Worm (Caenorhabditis elegans) whole organism, L4 larva: ENCODE measurements around the gene nhr-58.

Experiments
- F37D6.2 ChIP-seq: sonication (generic microtip); optimal IDR thresholded peaks from 2 replicates; lab custom pipeline; 2016; ENCODE audit warnings: mild to moderate bottlenecking, missing genetic modification characterization, missing compliant biosample characterization
- T20F7.1 ChIP-seq: fragments of 200-800 bp; sonication (Bioruptor generic); optimal IDR thresholded peaks from 2 replicates; lab custom pipeline; 2018; ENCODE audit warnings: mild to moderate bottlenecking, missing genetic modification characterization, missing compliant biosample characterization
- Y48G9A.11 ChIP-seq: fragments of 200-800 bp; sonication (Bioruptor generic); IDR thresholded peaks from 2 replicates; pipeline ENCODE4 v1.3.6; 2022; ENCODE audit warnings: missing genetic modification reagents, missing genetic modification characterization, missing compliant biosample characterization
- Y5F2A.4 ChIP-seq: fragments of 200-800 bp; sonication (Bioruptor generic); optimal IDR thresholded peaks from 2 replicates; lab custom pipeline; 2018; ENCODE audit warnings: mild to moderate bottlenecking, missing genetic modification characterization, missing compliant biosample characterization
- Y75B8A.6 ChIP-seq: fragments of 200-800 bp; sonication (Bioruptor generic); IDR thresholded peaks from 2 replicates; pipeline ENCODE4 v1.3.6; 2022; ENCODE audit warnings: missing genetic modification reagents, missing genetic modification characterization, missing compliant biosample characterization
- ZK546.5 ChIP-seq, 2 experiments: sonication (generic microtip); optimal IDR thresholded peaks; 2 replicates each; lab custom pipeline; 2017; ENCODE audit warnings: missing biosample characterization in 2 of 2, missing genetic modification characterization in 2 of 2
- arid-1 ChIP-seq: fragments of 200-800 bp; sonication (Bioruptor generic); conservative IDR thresholded peaks from 2 replicates; pipeline ENCODE4 v1.3.6; 2022; ENCODE audit warnings: missing genetic modification reagents, missing genetic modification characterization, missing compliant biosample characterization
- ceh-32 ChIP-seq: sonication (generic microtip); optimal IDR thresholded peaks from 2 replicates; lab custom pipeline; 2016; ENCODE audit warnings: mild to moderate bottlenecking, missing genetic modification characterization, missing compliant biosample characterization; ENCODE audit not compliant: poor library complexity
- daf-16 ChIP-seq, 3 experiments: sonication (generic microtip); optimal IDR thresholded peaks; 2 replicates each; lab custom pipeline; 2016 to 2017; ENCODE audit warnings: missing genetic modification characterization in 3 of 3, missing genetic modification reagents in 3 of 3, mild to moderate bottlenecking in 2 of 3, missing compliant biosample characterization in 2 of 3, missing biosample characterization in 1 of 3, moderate library complexity in 1 of 3
- daf-8 ChIP-seq: fragments of 200-800 bp; sonication (Bioruptor generic); IDR thresholded peaks from 2 replicates; pipeline ENCODE4 v1.3.6; 2022; ENCODE audit warnings: missing genetic modification characterization, missing compliant biosample characterization
- dmd-6 ChIP-seq: fragments of 200-800 bp; sonication (Bioruptor generic); IDR thresholded peaks from 2 replicates; pipeline ENCODE4 v1.3.6; 2022; ENCODE audit warnings: missing genetic modification reagents, missing genetic modification characterization, missing compliant biosample characterization
- egl-27 ChIP-seq: sonication (generic microtip); optimal IDR thresholded peaks from 3 replicates; lab custom pipeline; 2017; ENCODE audit warnings: missing biosample characterization, missing genetic modification reagents, missing genetic modification characterization
- gei-8 ChIP-seq: fragments of 200-800 bp; sonication (Bioruptor generic); optimal IDR thresholded peaks from 2 replicates; lab custom pipeline; 2018; ENCODE audit warnings: mild to moderate bottlenecking, missing genetic modification characterization, missing compliant biosample characterization
- hlh-30 ChIP-seq: sonication (generic microtip); optimal IDR thresholded peaks from 2 replicates; lab custom pipeline; 2017; ENCODE audit warnings: antibody characterized with exemption, mild to moderate bottlenecking, missing genetic modification characterization, missing compliant biosample characterization; ENCODE audit not compliant: insufficient read depth
- hmg-1.1 ChIP-seq: fragments of 200-800 bp; sonication (Bioruptor generic); IDR thresholded peaks from 2 replicates; pipeline ENCODE4 v1.3.6; 2022; ENCODE audit warnings: missing genetic modification reagents, missing genetic modification characterization, missing compliant biosample characterization
- jun-1 ChIP-seq: fragments of 150-350 bp; optimal IDR thresholded peaks from 2 replicates; lab custom pipeline; 2014; ENCODE audit warnings: missing biosample characterization, missing genetic modification reagents, missing genetic modification characterization
- lim-7 ChIP-seq: fragments of 200-800 bp; sonication (Bioruptor generic); IDR thresholded peaks from 2 replicates; pipeline ENCODE4 v1.3.6; 2022; ENCODE audit warnings: missing genetic modification characterization, missing compliant biosample characterization
- lin-38 ChIP-seq: fragments of 200-800 bp; sonication (Bioruptor generic); IDR thresholded peaks from 2 replicates; pipeline ENCODE4 v1.3.6; 2022; ENCODE audit warnings: missing genetic modification reagents, missing genetic modification characterization, missing compliant biosample characterization
- lir-3 ChIP-seq: sonication (generic microtip); optimal IDR thresholded peaks from 2 replicates; lab custom pipeline; 2016; ENCODE audit warnings: mild to moderate bottlenecking, missing genetic modification characterization, missing compliant biosample characterization
- mdl-1 ChIP-seq, 2 experiments: fragments of 150-350 bp in 1 of 2; sonication (generic microtip) in 1 of 2; optimal IDR thresholded peaks; 2 replicates each; lab custom pipeline; 2014 to 2017; ENCODE audit warnings: missing biosample characterization in 2 of 2, missing genetic modification characterization in 2 of 2
- mep-1 ChIP-seq: fragments of 150-350 bp; sonication (generic microtip); optimal IDR thresholded peaks from 3 replicates; lab custom pipeline; 2014; ENCODE audit warnings: missing biosample characterization, missing genetic modification characterization
- nhr-10 ChIP-seq: fragments of 150-350 bp; optimal IDR thresholded peaks from 2 replicates; lab custom pipeline; 2014; ENCODE audit warnings: missing biosample characterization, missing genetic modification characterization
- nhr-102 ChIP-seq: sonication (generic microtip); optimal IDR thresholded peaks from 2 replicates; lab custom pipeline; 2016; ENCODE audit warnings: mild to moderate bottlenecking, missing genetic modification characterization, moderate library complexity, missing compliant biosample characterization
- nhr-28 ChIP-seq: fragments of 150-350 bp; optimal IDR thresholded peaks from 2 replicates; lab custom pipeline; 2014; ENCODE audit warnings: missing biosample characterization, missing genetic modification characterization
- nhr-48 ChIP-seq: sonication (generic microtip); optimal IDR thresholded peaks from 2 replicates; lab custom pipeline; 2016; ENCODE audit warnings: mild to moderate bottlenecking, missing genetic modification characterization, missing compliant biosample characterization
- nhr-76 ChIP-seq: fragments of 150-350 bp; optimal IDR thresholded peaks from 2 replicates; lab custom pipeline; 2014; ENCODE audit warnings: missing biosample characterization, missing genetic modification characterization
- pha-4 ChIP-seq, 2 experiments: fragments of 150-350 bp in 1 of 2; fragments of 200-800 bp in 1 of 2; sonication (Bioruptor generic) in 1 of 2; IDR thresholded peaks in 1 of 2; optimal IDR thresholded peaks in 1 of 2; 2 replicates each; pipeline versions ENCODE4 v1.3.6 to Lab custom; 2014 to 2022; ENCODE audit warnings: missing genetic modification characterization in 2 of 2, missing genetic modification reagents in 2 of 2, missing biosample characterization in 1 of 2, missing compliant biosample characterization in 1 of 2
- php-3 ChIP-seq: fragments of 200-800 bp; sonication (Bioruptor generic); IDR thresholded peaks from 2 replicates; pipeline ENCODE4 v1.3.6; 2022; ENCODE audit warnings: missing genetic modification reagents, missing genetic modification characterization, missing compliant biosample characterization
- pqm-1 ChIP-seq: sonication (generic microtip); optimal IDR thresholded peaks from 2 replicates; lab custom pipeline; 2017; ENCODE audit warnings: missing biosample characterization, missing genetic modification characterization
- skn-1 ChIP-seq: fragments of 150-350 bp; optimal IDR thresholded peaks from 2 replicates; lab custom pipeline; 2014; ENCODE audit warnings: missing biosample characterization, missing genetic modification characterization
- unc-62 ChIP-seq, 3 experiments: fragments of 150-350 bp in 1 of 3; sonication (generic microtip); optimal IDR thresholded peaks in 2 of 3; peaks in 1 of 3; 1 replicate in 1 of 3; 2 replicates in 2 of 3; lab custom pipeline; 2014 to 2017; ENCODE audit warnings: missing biosample characterization in 3 of 3, missing genetic modification characterization in 3 of 3, missing genetic modification reagents in 3 of 3, missing genotype in 1 of 3
- zag-1 ChIP-seq: fragments of 150-350 bp; optimal IDR thresholded peaks from 2 replicates; lab custom pipeline; 2014; ENCODE audit warnings: missing biosample characterization, missing genetic modification characterization
- zip-11 ChIP-seq: fragments of 200-800 bp; sonication (Bioruptor generic); IDR thresholded peaks from 2 replicates; pipeline ENCODE4 v1.3.6; 2022; ENCODE audit warnings: missing genetic modification characterization, missing compliant biosample characterization
- zip-2 ChIP-seq: fragments of 150-350 bp; optimal IDR thresholded peaks from 2 replicates; lab custom pipeline; 2014; ENCODE audit warnings: missing biosample characterization, missing genetic modification characterization

Gene nhr-58

ce11 chrV:519445-519844, 12.6 kb upstream of the nhr-58 start, which contains the start of gene nhr-210:
Gene nhr-210 (minus strand): TSS chrV:519545.
- no peak for TF ChIP-seq lim-7 (GFP tag; lab: Robert Waterston, UW)
- TF ChIP-seq nhr-28 (tag; lab: Kevin White, UChicago) = peak; percentile 36
- no peak for TF ChIP-seq daf-8 (GFP tag; lab: Robert Waterston, UW)
- TF ChIP-seq pqm-1 = peak; percentile 12
- no peak for TF ChIP-seq hmg-1.1 (GFP tag; lab: Robert Waterston, UW)
- TF ChIP-seq egl-27 (tag; lab: Kevin White, UChicago) = no peak
- TF ChIP-seq Y48G9A.11 (GFP tag; lab: Robert Waterston, UW) = no peak
- TF ChIP-seq nhr-102 (tag; lab: Kevin White, UChicago) = peak; percentile 77
- TF ChIP-seq nhr-76 (tag; lab: Kevin White, UChicago) = no peak
- TF ChIP-seq Y75B8A.6 (GFP tag; lab: Robert Waterston, UW) = no peak
- TF ChIP-seq arid-1 = no peak
- TF ChIP-seq ZK546.5 (tag; optimal IDR thresholded peaks at IDR 0.05; lab: Kevin White, UChicago) = no peak

- TF ChIP-seq lin-38 (GFP tag; lab: Robert Waterston, UW) (no peak), mdl-1 (tag; optimal IDR thresholded peaks at IDR 0.05; lab: Kevin White, UChicago) (no peak), zip-11 (GFP tag; lab: Robert Waterston, UW) (no peak), zip-2 (no peak), nhr-48 (tag; lab: Kevin White, UChicago) (no peak)
These were observed 10.5 kb upstream of the nhr-58 start, which contains the start of gene srw-107 for ce11 chrV:521517-521916. Gene srw-107 (minus strand): TSS chrV:521617.

DNA sequence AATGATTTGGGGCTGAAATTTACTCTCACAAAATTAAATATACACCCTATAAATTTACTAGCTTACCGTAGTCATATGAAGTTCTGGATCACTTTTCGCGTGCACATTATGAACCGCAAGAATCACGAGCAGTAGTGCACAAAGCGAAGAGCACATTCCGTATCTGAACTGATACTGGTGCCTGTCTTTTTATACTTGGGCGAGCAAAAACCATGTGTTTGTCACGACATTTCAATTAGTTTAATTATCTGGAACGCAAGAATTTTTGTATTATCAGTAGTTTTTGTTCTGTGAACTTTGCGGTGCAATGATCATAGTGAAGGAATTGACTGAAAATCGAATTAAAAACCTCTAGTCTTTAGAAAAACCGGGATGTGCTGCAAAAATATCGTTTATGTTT, 8.0 kb upstream of the nhr-58 start, which contains the start of gene lipl-3:
TSS of gene lipl-3 (minus strand) at position 161 of the 400 bp plus-strand sequence.
- no peak for TF ChIP-seq zip-2
- TF ChIP-seq daf-16 (GFP tag; optimal IDR thresholded peaks at IDR 0.05; lab: Kevin White, UChicago) = no peak
- TF ChIP-seq daf-16 (tag; optimal IDR thresholded peaks at IDR 0.05; lab: Kevin White, UChicago) = no peak
- peak; percentile 65 for TF ChIP-seq nhr-28 (tag; lab: Kevin White, UChicago)
- TF ChIP-seq hlh-30 (tag; lab: Kevin White, UChicago) = peak; percentile 15
- TF ChIP-seq dmd-6 (GFP tag; lab: Robert Waterston, UW) = peak; percentile 77

- TF ChIP-seq unc-62 (GFP tag; optimal IDR thresholded peaks at IDR 0.05 in 1 of 2; lab: Kevin White, UChicago) = no peak
- no peak for TF ChIP-seq unc-62 (tag; optimal IDR thresholded peaks at IDR 0.05; lab: Kevin White, UChicago)
- TF ChIP-seq skn-1 (tag; lab: Kevin White, UChicago) = no peak
- no peak for TF ChIP-seq lir-3 (tag; lab: Kevin White, UChicago)
- no peak for TF ChIP-seq pha-4 (GFP tag; IDR thresholded peaks at IDR 0.05; lab: Robert Waterston, UW)
- TF ChIP-seq pha-4 (tag; optimal IDR thresholded peaks at IDR 0.05; lab: Kevin White, UChicago) = no peak
- TF ChIP-seq mep-1 = no peak
- no peak for TF ChIP-seq Y48G9A.11 (GFP tag; lab: Robert Waterston, UW)
- no peak for TF ChIP-seq Y5F2A.4 (GFP tag; lab: Kevin White, UChicago)
- TF ChIP-seq gei-8 (GFP tag; lab: Kevin White, UChicago) = no peak
- TF ChIP-seq nhr-10 (tag; lab: Kevin White, UChicago) = no peak
- no peak for TF ChIP-seq F37D6.2
- no peak for TF ChIP-seq php-3
- TF ChIP-seq daf-8 (GFP tag; lab: Robert Waterston, UW) = no peak
- TF ChIP-seq jun-1 (tag; lab: Kevin White, UChicago) = no peak
- no peak for TF ChIP-seq T20F7.1 (GFP tag; lab: Kevin White, UChicago)
- no peak for TF ChIP-seq ceh-32 (tag; lab: Kevin White, UChicago)
- no peak for TF ChIP-seq zag-1
These were observed 7.0 kb upstream of the nhr-58 start, which contains the start of gene R11G11.16 for ce11 chrV:525040-525439. Gene R11G11.16 (minus strand): TSS chrV:525140.
